Fruit fly (Drosophila melanogaster) whole organism, prepupa: ENCODE measurements around the gene ND-23.

Experiments used
- CG10631 ChIP-seq: fragments of 200-800 bp; sonication (Bioruptor generic); optimal IDR thresholded peaks from 2 replicates; lab custom pipeline; 2016; ENCODE audit warnings: missing biosample characterization, missing genetic modification characterization
- CG11762 ChIP-seq: fragments of 200-800 bp; sonication (Bioruptor generic); optimal IDR thresholded peaks from 3 replicates; lab custom pipeline; 2016; ENCODE audit warnings: missing biosample characterization, missing genetic modification characterization; ENCODE audit not compliant: insufficient read depth
- CG15336 ChIP-seq: fragments of 200-800 bp; sonication (Bioruptor generic); IDR thresholded peaks from 2 replicates; pipeline ENCODE4 v1.3.6; 2022; ENCODE audit warnings: missing biosample characterization, missing genetic modification characterization
- CG1621 ChIP-seq: fragments of 200-800 bp; sonication (Bioruptor generic); optimal IDR thresholded peaks from 3 replicates; lab custom pipeline; 2018; ENCODE audit warnings: missing biosample characterization, mild to moderate bottlenecking, missing genetic modification characterization
- CG16779 ChIP-seq: fragments of 200-800 bp; sonication (Bioruptor generic); optimal IDR thresholded peaks from 3 replicates; lab custom pipeline; 2017; ENCODE audit warnings: missing biosample characterization, mild to moderate bottlenecking, missing genetic modification characterization
- CG3032 ChIP-seq: fragments of 200-800 bp; optimal IDR thresholded peaks from 2 replicates; lab custom pipeline; 2019; ENCODE audit warnings: missing biosample characterization, mild to moderate bottlenecking, missing genetic modification characterization, moderate library complexity
- CG31627 ChIP-seq: fragments of 200-800 bp; sonication (Bioruptor generic); optimal IDR thresholded peaks from 3 replicates; lab custom pipeline; 2016; ENCODE audit warnings: missing biosample characterization, missing genetic modification characterization
- CG32006 ChIP-seq: fragments of 200-800 bp; sonication (Bioruptor generic); optimal IDR thresholded peaks from 3 replicates; lab custom pipeline; 2017; ENCODE audit warnings: missing biosample characterization, mild to moderate bottlenecking, missing genetic modification characterization
- CG3919 ChIP-seq: fragments of 200-800 bp; sonication (Bioruptor generic); optimal IDR thresholded peaks from 3 replicates; lab custom pipeline; 2016; ENCODE audit warnings: missing biosample characterization, missing genetic modification characterization
- CG4318 ChIP-seq: fragments of 200-800 bp; sonication (Bioruptor generic); optimal IDR thresholded peaks from 3 replicates; lab custom pipeline; 2017; ENCODE audit warnings: missing biosample characterization, mild to moderate bottlenecking, missing genetic modification characterization
- CG6276 ChIP-seq: fragments of 200-800 bp; sonication (Bioruptor generic); optimal IDR thresholded peaks from 2 replicates; lab custom pipeline; 2017; ENCODE audit warnings: missing biosample characterization, mild to moderate bottlenecking, missing genetic modification characterization
- CG6792 ChIP-seq: fragments of 200-800 bp; sonication (Bioruptor generic); optimal IDR thresholded peaks from 3 replicates; lab custom pipeline; 2016; ENCODE audit warnings: missing biosample characterization, missing genetic modification characterization
- CG6808 ChIP-seq: fragments of 200-800 bp; sonication (Bioruptor generic); optimal IDR thresholded peaks from 3 replicates; lab custom pipeline; 2017; ENCODE audit warnings: missing biosample characterization, missing genetic modification characterization, mild to moderate bottlenecking, moderate library complexity, missing genetic modification reagents
- CG7368 ChIP-seq: fragments of 200-800 bp; sonication (Bioruptor generic); optimal IDR thresholded peaks from 3 replicates; lab custom pipeline; 2016; ENCODE audit warnings: missing biosample characterization, missing genetic modification characterization
- CG8119 ChIP-seq: fragments of 200-800 bp; sonication (Bioruptor generic); IDR thresholded peaks from 3 replicates; pipeline ENCODE4 v1.3.6; 2022; ENCODE audit warnings: missing biosample characterization, missing genetic modification characterization
- CG8632 ChIP-seq: fragments of 200-800 bp; sonication (Bioruptor generic); optimal IDR thresholded peaks from 3 replicates; lab custom pipeline; 2016; ENCODE audit warnings: missing biosample characterization, missing genetic modification characterization
- CG9139 ChIP-seq: fragments of 200-800 bp; sonication (Bioruptor generic); optimal IDR thresholded peaks from 3 replicates; lab custom pipeline; 2017; ENCODE audit warnings: missing biosample characterization, mild to moderate bottlenecking, missing genetic modification characterization
- Eip75B ChIP-seq: fragments of 200-800 bp; sonication (Bioruptor generic); optimal IDR thresholded peaks from 3 replicates; lab custom pipeline; 2016; ENCODE audit warnings: missing biosample characterization, missing genetic modification characterization
- Eip78C ChIP-seq: fragments of 200-800 bp; sonication (Bioruptor generic); peaks from one replicate; lab custom pipeline; 2016; ENCODE audit warnings: missing biosample characterization, missing genetic modification characterization
- Ets96B ChIP-seq: fragments of 200-800 bp; optimal IDR thresholded peaks from 2 replicates; lab custom pipeline; 2019; ENCODE audit warnings: missing biosample characterization, mild to moderate bottlenecking, missing genetic modification characterization, moderate library complexity
- Gug ChIP-seq: fragments of 200-800 bp; sonication (Bioruptor generic); IDR thresholded peaks from 2 replicates; pipeline ENCODE4 v1.3.6; 2022; ENCODE audit warnings: missing biosample characterization, missing genetic modification characterization
- Hr39 ChIP-seq: fragments of 200-800 bp; sonication (Bioruptor generic); optimal IDR thresholded peaks from 2 replicates; lab custom pipeline; 2016; ENCODE audit warnings: missing biosample characterization, missing genetic modification characterization
- Hr4 ChIP-seq: fragments of 200-800 bp; sonication (Bioruptor generic); optimal IDR thresholded peaks from 3 replicates; lab custom pipeline; 2016; ENCODE audit warnings: missing biosample characterization, missing genetic modification characterization
- OdsH ChIP-seq: fragments of 200-800 bp; sonication (Bioruptor generic); optimal IDR thresholded peaks from 3 replicates; lab custom pipeline; 2016; ENCODE audit warnings: missing biosample characterization, missing genetic modification characterization
- Sox102F ChIP-seq: fragments of 200-800 bp; sonication (Bioruptor generic); optimal IDR thresholded peaks from 2 replicates; lab custom pipeline; 2016; ENCODE audit warnings: missing biosample characterization, mild to moderate bottlenecking, missing genetic modification characterization
- Sox14 ChIP-seq: fragments of 200-800 bp; sonication (Bioruptor generic); optimal IDR thresholded peaks from 3 replicates; lab custom pipeline; 2016; ENCODE audit warnings: missing biosample characterization, missing genetic modification characterization
- Sox15 ChIP-seq: fragments of 200-800 bp; sonication (Bioruptor generic); optimal IDR thresholded peaks from 3 replicates; lab custom pipeline; 2016; ENCODE audit warnings: missing biosample characterization, missing genetic modification characterization
- acj6 ChIP-seq: fragments of 200-800 bp; sonication (Bioruptor generic); optimal IDR thresholded peaks from 3 replicates; lab custom pipeline; 2016; ENCODE audit warnings: missing biosample characterization, missing genetic modification characterization
- dac ChIP-seq: fragments of 200-800 bp; sonication (Bioruptor generic); optimal IDR thresholded peaks from 2 replicates; lab custom pipeline; 2017; ENCODE audit warnings: missing biosample characterization, mild to moderate bottlenecking, missing genetic modification characterization
- dsx ChIP-seq: fragments of 200-800 bp; optimal IDR thresholded peaks from 3 replicates; lab custom pipeline; 2019; ENCODE audit warnings: missing biosample characterization, mild to moderate bottlenecking, missing genetic modification characterization, moderate library complexity; ENCODE audit not compliant: poor library complexity, severe bottlenecking
- eg ChIP-seq: fragments of 200-800 bp; sonication (Bioruptor generic); IDR thresholded peaks from 3 replicates; pipeline ENCODE4 v1.3.6; 2022; ENCODE audit warnings: missing biosample characterization, missing genetic modification characterization
- esn ChIP-seq: fragments of 200-800 bp; sonication (Bioruptor generic); optimal IDR thresholded peaks from 2 replicates; lab custom pipeline; 2016; ENCODE audit warnings: missing biosample characterization, mild to moderate bottlenecking, missing genetic modification characterization, moderate library complexity
- fd59A ChIP-seq: fragments of 200-800 bp; sonication (Bioruptor generic); optimal IDR thresholded peaks from 2 replicates; lab custom pipeline; 2017; ENCODE audit warnings: missing biosample characterization, mild to moderate bottlenecking, missing genetic modification characterization, missing genetic modification reagents
- fd85E ChIP-seq: fragments of 200-800 bp; sonication (Bioruptor generic); optimal IDR thresholded peaks from 3 replicates; lab custom pipeline; 2016; ENCODE audit warnings: missing biosample characterization, missing genetic modification characterization
- fkh ChIP-seq: fragments of 200-800 bp; sonication (Bioruptor generic); optimal IDR thresholded peaks from 3 replicates; lab custom pipeline; 2017; ENCODE audit warnings: missing biosample characterization, mild to moderate bottlenecking, missing genetic modification characterization, moderate library complexity
- lz ChIP-seq: fragments of 200-800 bp; sonication (Bioruptor generic); optimal IDR thresholded peaks from 3 replicates; lab custom pipeline; 2016; ENCODE audit warnings: missing biosample characterization, missing genetic modification characterization
- pdm3 ChIP-seq: fragments of 200-800 bp; sonication (Bioruptor generic); optimal IDR thresholded peaks from 3 replicates; lab custom pipeline; 2016; ENCODE audit warnings: missing biosample characterization, missing genetic modification characterization
- spab ChIP-seq: fragments of 200-800 bp; sonication (Bioruptor generic); optimal IDR thresholded peaks from 2 replicates; lab custom pipeline; 2017; ENCODE audit warnings: missing biosample characterization, mild to moderate bottlenecking, missing genetic modification characterization, missing genetic modification reagents
- ss ChIP-seq, 2 experiments: fragments of 200-800 bp; sonication (Bioruptor generic); optimal IDR thresholded peaks; 2 replicates in 1 of 2; 3 replicates in 1 of 2; lab custom pipeline; 2017 to 2018; ENCODE audit warnings: mild to moderate bottlenecking in 2 of 2, missing biosample characterization in 2 of 2, missing genetic modification characterization in 2 of 2, moderate library complexity in 1 of 2
- svp ChIP-seq: fragments of 200-800 bp; sonication (Bioruptor generic); peaks from one replicate; lab custom pipeline; 2016; ENCODE audit warnings: missing biosample characterization, missing genetic modification characterization
- topi ChIP-seq: fragments of 200-800 bp; sonication (Bioruptor generic); optimal IDR thresholded peaks from 3 replicates; lab custom pipeline; 2016; ENCODE audit warnings: missing biosample characterization, missing genetic modification characterization
- vri ChIP-seq: fragments of 200-800 bp; sonication (Bioruptor generic); optimal IDR thresholded peaks from 3 replicates; lab custom pipeline; 2016; ENCODE audit warnings: missing biosample characterization, mild to moderate bottlenecking, missing genetic modification characterization

ND-23 gene

dm6 chr3R:15839294-15839693, 2.4 kb upstream of the ND-23 start, which contains the start of gene Pbp45:
TSS of gene Pbp45 (minus strand) at chr3R:15839515.
- no peak for TF ChIP-seq acj6 (GFP tag; lab: Kevin White, UChicago)
- TF ChIP-seq CG4318 = no peak
- no peak for TF ChIP-seq ss (GFP tag; optimal IDR thresholded peaks at IDR 0.05; lab: Kevin White, UChicago)
- no peak for TF ChIP-seq spab
- no peak for TF ChIP-seq Sox102F (GFP tag; lab: Kevin White, UChicago)
- TF ChIP-seq Eip75B (GFP tag; lab: Kevin White, UChicago) = no peak
- no peak for TF ChIP-seq Hr4 (GFP tag; lab: Kevin White, UChicago)
- TF ChIP-seq CG11762 (GFP tag; lab: Kevin White, UChicago) = no peak
- no peak for TF ChIP-seq Gug (GFP tag; lab: Robert Waterston, UW)
- TF ChIP-seq svp (GFP tag; lab: Kevin White, UChicago) = no peak
- TF ChIP-seq CG10631 (GFP tag; lab: Kevin White, UChicago) = no peak
- TF ChIP-seq fkh (GFP tag; lab: Kevin White, UChicago) = no peak
- no peak for TF ChIP-seq CG7368 (GFP tag; lab: Kevin White, UChicago)
- no peak for TF ChIP-seq CG6276
- no peak for TF ChIP-seq eg (GFP tag; lab: Robert Waterston, UW)

DNA sequence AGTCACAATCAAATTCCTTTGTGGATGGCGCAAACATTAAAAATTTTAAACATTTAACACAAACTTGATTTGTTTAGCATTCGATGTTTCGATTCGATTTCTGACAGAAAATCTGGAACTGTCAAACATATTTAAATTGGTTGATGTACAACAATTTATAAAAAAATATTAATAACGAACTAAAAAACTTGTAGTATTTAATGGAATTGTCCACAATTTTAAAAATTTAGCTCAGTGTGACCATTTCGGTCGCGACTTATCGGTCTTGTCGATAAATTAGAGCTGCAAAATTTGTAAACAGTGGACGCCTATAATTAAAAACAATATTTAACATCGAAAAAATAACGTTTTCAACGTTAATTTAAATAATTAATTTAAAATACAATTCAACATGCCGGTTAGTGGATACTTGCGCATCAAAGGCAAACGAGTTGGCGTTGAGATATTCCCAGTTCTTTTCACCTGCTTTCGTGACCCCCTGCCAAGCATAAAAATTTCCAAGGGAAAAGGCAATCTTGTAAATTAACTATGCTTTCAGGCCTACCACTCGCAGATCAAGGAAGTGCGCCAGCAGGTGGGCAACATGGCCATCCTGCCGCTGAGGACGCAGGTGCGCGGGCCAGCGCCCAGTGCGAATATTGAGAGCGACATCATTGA, 2.4 kb downstream of the ND-23 start, which contains the start of the genes CG43317 and Arpc3A:
Gene CG43317, minus strand, starts transcription at position 51 of the 657 bp plus-strand sequence.
Gene Arpc3A, plus strand, starts transcription at position 274 of the 657 bp plus-strand sequence.
- TF ChIP-seq OdsH (GFP tag; lab: Kevin White, UChicago) (no peak), esn (GFP tag; lab: Kevin White, UChicago) (peak; percentile 11), CG6276 (no peak)

DNA sequence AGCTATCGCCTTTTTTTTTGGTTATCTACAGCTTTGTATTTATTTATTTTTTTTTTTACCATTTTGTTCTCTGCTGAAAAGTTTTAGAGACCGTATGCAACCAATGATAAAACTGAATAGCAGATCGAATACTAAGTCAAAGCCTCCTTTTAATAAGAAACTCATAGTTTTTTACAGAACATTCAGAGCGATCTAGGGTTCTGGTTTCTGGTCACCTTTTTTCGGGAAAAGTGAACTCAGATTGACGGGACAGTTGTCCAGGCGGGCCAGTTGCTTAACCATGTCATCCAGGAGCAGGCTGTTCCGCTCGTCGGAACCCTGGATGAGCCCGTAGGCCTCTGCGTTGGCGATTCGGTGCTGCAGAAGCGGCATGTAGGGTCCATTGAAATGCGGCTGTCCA, 3.6 kb downstream of the ND-23 start, which contains the start of gene CG43318:
Gene CG43318, minus strand, starts transcription at position 101 of the 400 bp plus-strand sequence.
- TF ChIP-seq CG3919 (GFP tag; lab: Kevin White, UChicago) = no peak
- no peak for TF ChIP-seq pdm3
- TF ChIP-seq Ets96B (tag; lab: Kevin White, UChicago) = no peak
- TF ChIP-seq CG8632 = no peak
- TF ChIP-seq Sox14 (GFP tag; lab: Kevin White, UChicago) = no peak
- no peak for TF ChIP-seq svp (GFP tag; lab: Kevin White, UChicago)
- TF ChIP-seq fd59A (GFP tag; lab: Kevin White, UChicago) = no peak
- no peak for TF ChIP-seq vri (GFP tag; lab: Kevin White, UChicago)
- no peak for TF ChIP-seq OdsH (GFP tag; lab: Kevin White, UChicago)
- TF ChIP-seq CG8119 = no peak
- TF ChIP-seq acj6 (GFP tag; lab: Kevin White, UChicago) = no peak
- TF ChIP-seq fd85E = no peak
- no peak for TF ChIP-seq CG9139
- no peak for TF ChIP-seq dac
- no peak for TF ChIP-seq Eip75B (GFP tag; lab: Kevin White, UChicago)
- TF ChIP-seq, all 60 proteins: peak for 0

DNA sequence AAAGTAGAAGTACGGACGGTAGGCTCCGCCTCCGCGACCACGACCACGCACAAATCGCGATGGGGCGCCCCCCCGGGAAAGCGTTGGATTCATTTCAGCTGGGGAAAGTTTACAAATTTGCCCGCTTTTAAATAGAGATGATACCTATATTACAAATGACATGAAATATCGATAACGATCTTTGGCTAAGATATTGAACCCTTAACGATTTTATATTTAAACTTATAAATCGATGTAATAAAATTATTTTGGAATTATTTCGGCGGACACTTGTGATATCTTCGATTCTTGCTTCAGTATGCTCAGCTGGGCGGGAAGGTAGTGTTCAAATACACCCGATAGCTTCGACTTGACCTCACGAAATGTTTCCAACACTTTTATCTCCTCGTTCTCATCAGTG, 4.4 kb downstream of the ND-23 start, which contains the start of gene rec:
Gene rec, minus strand, starts transcription at position 108 of the 400 bp plus-strand sequence.
- TF ChIP-seq CG7368 (GFP tag; lab: Kevin White, UChicago) = no peak
- TF ChIP-seq lz = no peak
- peak; percentile 11 for TF ChIP-seq Eip78C (GFP tag; lab: Kevin White, UChicago)
- no peak for TF ChIP-seq Hr39 (GFP tag; lab: Kevin White, UChicago)
- no peak for TF ChIP-seq Gug (GFP tag; lab: Robert Waterston, UW)
- TF ChIP-seq CG31627 (GFP tag; lab: Kevin White, UChicago) = no peak
- no peak for TF ChIP-seq esn (GFP tag; lab: Kevin White, UChicago)
- TF ChIP-seq, all 60 proteins: peak for 1

DNA sequence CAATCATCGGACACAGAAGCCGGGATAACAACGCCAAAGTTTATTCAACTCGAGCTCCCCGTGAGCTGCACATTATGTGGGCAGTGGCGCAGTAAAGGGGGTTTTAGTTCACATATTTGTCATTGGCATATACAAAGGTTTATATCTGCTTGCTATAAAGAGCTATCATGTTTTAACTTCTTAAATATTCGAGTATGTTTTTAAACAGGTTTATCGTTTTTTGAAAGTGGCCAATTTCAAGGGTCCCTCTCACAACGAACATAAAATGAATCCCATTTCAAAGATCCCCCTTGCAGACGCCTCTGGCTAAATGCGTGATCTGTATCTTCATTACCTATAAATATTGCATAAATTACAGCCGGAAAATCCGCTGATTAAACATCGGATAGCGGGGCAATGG, 9.4 kb downstream of the ND-23 start:
- TF ChIP-seq CG16779 (tag; lab: Kevin White, UChicago) (no peak), topi (GFP tag; lab: Kevin White, UChicago) (peak; percentile 68), CG15336 (peak; percentile 52), CG32006 (GFP tag; lab: Kevin White, UChicago) (no peak), eg (GFP tag; lab: Robert Waterston, UW) (no peak), Gug (GFP tag; lab: Robert Waterston, UW) (0 out of 2 replicates have a peak, but pooled peaks have one; percentile 35), dac (no peak), CG3032 (tag; lab: Kevin White, UChicago) (peak; percentile 90), acj6 (GFP tag; lab: Kevin White, UChicago) (peak; percentile 75), CG7368 (GFP tag; lab: Kevin White, UChicago) (peak; percentile 53), CG6808 (GFP tag; lab: Kevin White, UChicago) (peak; percentile 91), CG6792 (GFP tag; lab: Kevin White, UChicago) (peak; percentile 67), Sox15 (GFP tag; lab: Kevin White, UChicago) (peak; percentile 54), dsx (peak; percentile 81), CG31627 (GFP tag; lab: Kevin White, UChicago) (peak; percentile 81), CG1621 (tag; lab: Kevin White, UChicago) (peak; percentile 62), Eip78C (GFP tag; lab: Kevin White, UChicago) (peak; percentile 95)
